Fruit fly (Drosophila melanogaster) whole organism, prepupa: Measurements from ENCODE around the gene CG11816.

Source experiments
- Blimp-1 ChIP-seq: fragments of 200-800 bp; sonication (Bioruptor generic); optimal IDR thresholded peaks from 3 replicates; lab custom pipeline; 2017; ENCODE audit warnings: missing biosample characterization, missing genetic modification characterization, mild to moderate bottlenecking, moderate library complexity, missing genetic modification reagents
- CG10669 ChIP-seq: fragments of 200-800 bp; sonication (Bioruptor generic); optimal IDR thresholded peaks from 3 replicates; lab custom pipeline; 2018; ENCODE audit warnings: missing biosample characterization, mild to moderate bottlenecking, missing genetic modification characterization, moderate library complexity
- CG11294 ChIP-seq: fragments of 200-800 bp; sonication (Bioruptor generic); IDR thresholded peaks from 2 replicates; pipeline ENCODE4 v1.3.6; 2022; ENCODE audit warnings: missing biosample characterization, missing genetic modification characterization
- CG11762 ChIP-seq: fragments of 200-800 bp; sonication (Bioruptor generic); optimal IDR thresholded peaks from 3 replicates; lab custom pipeline; 2016; ENCODE audit warnings: missing biosample characterization, missing genetic modification characterization; ENCODE audit not compliant: insufficient read depth
- CG15336 ChIP-seq: fragments of 200-800 bp; sonication (Bioruptor generic); IDR thresholded peaks from 2 replicates; pipeline ENCODE4 v1.3.6; 2022; ENCODE audit warnings: missing biosample characterization, missing genetic modification characterization
- CG1621 ChIP-seq: fragments of 200-800 bp; sonication (Bioruptor generic); optimal IDR thresholded peaks from 3 replicates; lab custom pipeline; 2018; ENCODE audit warnings: missing biosample characterization, mild to moderate bottlenecking, missing genetic modification characterization
- CG3032 ChIP-seq: fragments of 200-800 bp; optimal IDR thresholded peaks from 2 replicates; lab custom pipeline; 2019; ENCODE audit warnings: missing biosample characterization, mild to moderate bottlenecking, missing genetic modification characterization, moderate library complexity
- CG31627 ChIP-seq: fragments of 200-800 bp; sonication (Bioruptor generic); optimal IDR thresholded peaks from 3 replicates; lab custom pipeline; 2016; ENCODE audit warnings: missing biosample characterization, missing genetic modification characterization
- CG32006 ChIP-seq: fragments of 200-800 bp; sonication (Bioruptor generic); optimal IDR thresholded peaks from 3 replicates; lab custom pipeline; 2017; ENCODE audit warnings: missing biosample characterization, mild to moderate bottlenecking, missing genetic modification characterization
- CG34406 ChIP-seq: fragments of 200-800 bp; sonication (Bioruptor generic); optimal IDR thresholded peaks from 3 replicates; lab custom pipeline; 2016; ENCODE audit warnings: missing biosample characterization, missing genetic modification characterization
- CG3919 ChIP-seq: fragments of 200-800 bp; sonication (Bioruptor generic); optimal IDR thresholded peaks from 3 replicates; lab custom pipeline; 2016; ENCODE audit warnings: missing biosample characterization, missing genetic modification characterization
- CG4318 ChIP-seq: fragments of 200-800 bp; sonication (Bioruptor generic); optimal IDR thresholded peaks from 3 replicates; lab custom pipeline; 2017; ENCODE audit warnings: missing biosample characterization, mild to moderate bottlenecking, missing genetic modification characterization
- CG6163 ChIP-seq: fragments of 200-800 bp; sonication (Bioruptor generic); IDR thresholded peaks from 3 replicates; pipeline ENCODE4 v1.3.6; 2022; ENCODE audit warnings: missing biosample characterization, missing genetic modification characterization
- CG6792 ChIP-seq: fragments of 200-800 bp; sonication (Bioruptor generic); optimal IDR thresholded peaks from 3 replicates; lab custom pipeline; 2016; ENCODE audit warnings: missing biosample characterization, missing genetic modification characterization
- CG6808 ChIP-seq: fragments of 200-800 bp; sonication (Bioruptor generic); optimal IDR thresholded peaks from 3 replicates; lab custom pipeline; 2017; ENCODE audit warnings: missing biosample characterization, missing genetic modification characterization, mild to moderate bottlenecking, moderate library complexity, missing genetic modification reagents
- CG6854 ChIP-seq: fragments of 200-800 bp; sonication (Bioruptor generic); optimal IDR thresholded peaks from 2 replicates; lab custom pipeline; 2017; ENCODE audit warnings: missing biosample characterization, mild to moderate bottlenecking, missing genetic modification characterization
- CG7368 ChIP-seq: fragments of 200-800 bp; sonication (Bioruptor generic); optimal IDR thresholded peaks from 3 replicates; lab custom pipeline; 2016; ENCODE audit warnings: missing biosample characterization, missing genetic modification characterization
- CG8319 ChIP-seq: fragments of 200-800 bp; sonication (Bioruptor generic); optimal IDR thresholded peaks from 3 replicates; lab custom pipeline; 2016; ENCODE audit warnings: missing biosample characterization, missing genetic modification characterization
- CG8632 ChIP-seq: fragments of 200-800 bp; sonication (Bioruptor generic); optimal IDR thresholded peaks from 3 replicates; lab custom pipeline; 2016; ENCODE audit warnings: missing biosample characterization, missing genetic modification characterization
- CG9139 ChIP-seq: fragments of 200-800 bp; sonication (Bioruptor generic); optimal IDR thresholded peaks from 3 replicates; lab custom pipeline; 2017; ENCODE audit warnings: missing biosample characterization, mild to moderate bottlenecking, missing genetic modification characterization
- Eip78C ChIP-seq: fragments of 200-800 bp; sonication (Bioruptor generic); peaks from one replicate; lab custom pipeline; 2016; ENCODE audit warnings: missing biosample characterization, missing genetic modification characterization
- Eip93F ChIP-seq: fragments of 200-800 bp; sonication (Bioruptor generic); optimal IDR thresholded peaks from 2 replicates; lab custom pipeline; 2016; ENCODE audit warnings: missing biosample characterization, mild to moderate bottlenecking, missing genetic modification characterization
- Ets21C ChIP-seq: fragments of 200-800 bp; sonication (Bioruptor generic); optimal IDR thresholded peaks from 3 replicates; lab custom pipeline; 2016; ENCODE audit warnings: missing biosample characterization, missing genetic modification characterization
- Ets96B ChIP-seq: fragments of 200-800 bp; optimal IDR thresholded peaks from 2 replicates; lab custom pipeline; 2019; ENCODE audit warnings: missing biosample characterization, mild to moderate bottlenecking, missing genetic modification characterization, moderate library complexity
- Hr38 ChIP-seq: sonication (Bioruptor generic); optimal IDR thresholded peaks from 2 replicates; lab custom pipeline; 2016; ENCODE audit warnings: missing biosample characterization, missing genetic modification characterization
- Hr39 ChIP-seq: fragments of 200-800 bp; sonication (Bioruptor generic); optimal IDR thresholded peaks from 2 replicates; lab custom pipeline; 2016; ENCODE audit warnings: missing biosample characterization, missing genetic modification characterization
- Hr4 ChIP-seq: fragments of 200-800 bp; sonication (Bioruptor generic); optimal IDR thresholded peaks from 3 replicates; lab custom pipeline; 2016; ENCODE audit warnings: missing biosample characterization, missing genetic modification characterization
- Lpt ChIP-seq: fragments of 200-800 bp; sonication (Bioruptor generic); optimal IDR thresholded peaks from 3 replicates; lab custom pipeline; 2016; ENCODE audit warnings: missing biosample characterization, missing genetic modification characterization
- Met ChIP-seq: fragments of 200-800 bp; sonication (Bioruptor generic); optimal IDR thresholded peaks from 3 replicates; lab custom pipeline; 2016; ENCODE audit warnings: missing biosample characterization, missing genetic modification characterization
- Smox ChIP-seq: fragments of 200-800 bp; sonication (Bioruptor generic); optimal IDR thresholded peaks from 3 replicates; lab custom pipeline; 2016; ENCODE audit warnings: missing biosample characterization, missing genetic modification characterization
- Sox102F ChIP-seq: fragments of 200-800 bp; sonication (Bioruptor generic); optimal IDR thresholded peaks from 2 replicates; lab custom pipeline; 2016; ENCODE audit warnings: missing biosample characterization, mild to moderate bottlenecking, missing genetic modification characterization
- Sox14 ChIP-seq: fragments of 200-800 bp; sonication (Bioruptor generic); optimal IDR thresholded peaks from 3 replicates; lab custom pipeline; 2016; ENCODE audit warnings: missing biosample characterization, missing genetic modification characterization
- Sox15 ChIP-seq: fragments of 200-800 bp; sonication (Bioruptor generic); optimal IDR thresholded peaks from 3 replicates; lab custom pipeline; 2016; ENCODE audit warnings: missing biosample characterization, missing genetic modification characterization
- achi ChIP-seq: fragments of 200-800 bp; sonication (Bioruptor generic); optimal IDR thresholded peaks from 3 replicates; lab custom pipeline; 2016; ENCODE audit warnings: missing biosample characterization, missing genetic modification characterization
- acj6 ChIP-seq: fragments of 200-800 bp; sonication (Bioruptor generic); optimal IDR thresholded peaks from 3 replicates; lab custom pipeline; 2016; ENCODE audit warnings: missing biosample characterization, missing genetic modification characterization
- cyc ChIP-seq: fragments of 200-800 bp; sonication (Bioruptor generic); optimal IDR thresholded peaks from 3 replicates; lab custom pipeline; 2016; ENCODE audit warnings: missing biosample characterization, missing genetic modification characterization
- dac ChIP-seq: fragments of 200-800 bp; sonication (Bioruptor generic); optimal IDR thresholded peaks from 2 replicates; lab custom pipeline; 2017; ENCODE audit warnings: missing biosample characterization, mild to moderate bottlenecking, missing genetic modification characterization
- esn ChIP-seq: fragments of 200-800 bp; sonication (Bioruptor generic); optimal IDR thresholded peaks from 2 replicates; lab custom pipeline; 2016; ENCODE audit warnings: missing biosample characterization, mild to moderate bottlenecking, missing genetic modification characterization, moderate library complexity
- fd59A ChIP-seq: fragments of 200-800 bp; sonication (Bioruptor generic); optimal IDR thresholded peaks from 2 replicates; lab custom pipeline; 2017; ENCODE audit warnings: missing biosample characterization, mild to moderate bottlenecking, missing genetic modification characterization, missing genetic modification reagents
- fkh ChIP-seq: fragments of 200-800 bp; sonication (Bioruptor generic); optimal IDR thresholded peaks from 3 replicates; lab custom pipeline; 2017; ENCODE audit warnings: missing biosample characterization, mild to moderate bottlenecking, missing genetic modification characterization, moderate library complexity
- lz ChIP-seq: fragments of 200-800 bp; sonication (Bioruptor generic); optimal IDR thresholded peaks from 3 replicates; lab custom pipeline; 2016; ENCODE audit warnings: missing biosample characterization, missing genetic modification characterization
- net ChIP-seq: fragments of 200-800 bp; sonication (Bioruptor generic); optimal IDR thresholded peaks from 3 replicates; lab custom pipeline; 2016; ENCODE audit warnings: missing biosample characterization, missing genetic modification characterization
- pdm3 ChIP-seq: fragments of 200-800 bp; sonication (Bioruptor generic); optimal IDR thresholded peaks from 3 replicates; lab custom pipeline; 2016; ENCODE audit warnings: missing biosample characterization, missing genetic modification characterization
- salr ChIP-seq, 2 experiments: fragments of 200-800 bp; sonication (Bioruptor generic); optimal IDR thresholded peaks; 3 replicates each; lab custom pipeline; 2016 to 2018; ENCODE audit warnings: missing biosample characterization in 2 of 2, missing genetic modification characterization in 2 of 2, mild to moderate bottlenecking in 1 of 2
- ss ChIP-seq, 2 experiments: fragments of 200-800 bp; sonication (Bioruptor generic); optimal IDR thresholded peaks; 2 replicates in 1 of 2; 3 replicates in 1 of 2; lab custom pipeline; 2017 to 2018; ENCODE audit warnings: mild to moderate bottlenecking in 2 of 2, missing biosample characterization in 2 of 2, missing genetic modification characterization in 2 of 2, moderate library complexity in 1 of 2
- svp ChIP-seq: fragments of 200-800 bp; sonication (Bioruptor generic); peaks from one replicate; lab custom pipeline; 2016; ENCODE audit warnings: missing biosample characterization, missing genetic modification characterization
- topi ChIP-seq: fragments of 200-800 bp; sonication (Bioruptor generic); optimal IDR thresholded peaks from 3 replicates; lab custom pipeline; 2016; ENCODE audit warnings: missing biosample characterization, missing genetic modification characterization
- vri ChIP-seq: fragments of 200-800 bp; sonication (Bioruptor generic); optimal IDR thresholded peaks from 3 replicates; lab custom pipeline; 2016; ENCODE audit warnings: missing biosample characterization, mild to moderate bottlenecking, missing genetic modification characterization

The CG11816 gene

dm6 chrX:13542084-13542483 lies 13.5 kb downstream of the CG11816 start:
- TF ChIP-seq CG31627, result no peak
- no peak for TF ChIP-seq CG11294 (GFP tag; lab: Robert Waterston, UW)
- TF ChIP-seq esn (GFP tag; lab: Kevin White, UChicago), result no peak
- no peak for TF ChIP-seq Eip93F (GFP tag; lab: Kevin White, UChicago)

- TF ChIP-seq CG8632 (no peak), CG34406 (peak; percentile 34), lz (GFP tag; lab: Kevin White, UChicago) (peak; percentile 70), CG1621 (tag; lab: Kevin White, UChicago) (no peak), svp (peak; percentile 83), CG11294 (GFP tag; lab: Robert Waterston, UW) (no peak), Blimp-1 (GFP tag; lab: Kevin White, UChicago) (peak; percentile 32), CG31627 (peak; percentile 75), Hr38 (GFP tag; lab: Kevin White, UChicago) (no peak), fd59A (GFP tag; lab: Kevin White, UChicago) (no peak), CG4318 (GFP tag; lab: Kevin White, UChicago) (peak; percentile 1), pdm3 (GFP tag; lab: Kevin White, UChicago) (peak; percentile 35), Lpt (GFP tag; lab: Kevin White, UChicago) (no peak), salr (GFP tag; optimal IDR thresholded peaks at IDR 0.05; lab: Kevin White, UChicago) (peak in 1 of 2 experiments; percentile 6), achi (GFP tag; lab: Kevin White, UChicago) (peak; percentile 43), acj6 (peak; percentile 22), Eip78C (GFP tag; lab: Kevin White, UChicago) (peak; percentile 79), CG6854 (GFP tag; lab: Kevin White, UChicago) (peak; percentile 7), Sox14 (peak; percentile 63), CG6163 (GFP tag; lab: Robert Waterston, UW) (peak; percentile 50; the same call in 2 of the 3 replicates), CG11762 (GFP tag; lab: Kevin White, UChicago) (peak; percentile 48), CG6792 (GFP tag; lab: Kevin White, UChicago) (peak; percentile 49), Hr4 (no peak), CG15336 (GFP tag; lab: Robert Waterston, UW) (peak; percentile 9; the same call in 1 of the 2 replicates), Ets21C (GFP tag; lab: Kevin White, UChicago) (peak; percentile 40), CG10669 (GFP tag; lab: Kevin White, UChicago) (peak; percentile 45), CG32006 (GFP tag; lab: Kevin White, UChicago) (peak; percentile 19), Sox102F (peak; percentile 66), Hr39 (GFP tag; lab: Kevin White, UChicago) (peak; percentile 84), dac (GFP tag; lab: Kevin White, UChicago) (no peak), cyc (GFP tag; lab: Kevin White, UChicago) (peak; percentile 70), CG7368 (GFP tag; lab: Kevin White, UChicago) (no peak), ss (GFP tag; optimal IDR thresholded peaks at IDR 0.05; lab: Kevin White, UChicago) (peak; percentile 30 to 38), vri (GFP tag; lab: Kevin White, UChicago) (peak; percentile 20), CG3919 (GFP tag; lab: Kevin White, UChicago) (peak; percentile 61), esn (GFP tag; lab: Kevin White, UChicago) (peak; percentile 78), CG8319 (GFP tag; lab: Kevin White, UChicago) (no peak), Sox15 (GFP tag; lab: Kevin White, UChicago) (no peak), Smox (peak; percentile 52), Eip93F (GFP tag; lab: Kevin White, UChicago) (peak; percentile 8), CG6808 (GFP tag; lab: Kevin White, UChicago) (peak; percentile 29), Ets96B (tag; lab: Kevin White, UChicago) (peak; percentile 55), topi (GFP tag; lab: Kevin White, UChicago) (peak; percentile 81), fkh (GFP tag; lab: Kevin White, UChicago) (no peak), net (GFP tag; lab: Kevin White, UChicago) (peak; percentile 2), CG3032 (tag; lab: Kevin White, UChicago) (peak; percentile 48), Met (GFP tag; lab: Kevin White, UChicago) (peak; percentile 80), CG9139 (peak; percentile 31)
Measured at dm6 chrX:13540920-13541605, 14.5 kb downstream of the CG11816 start.
